Worm (Caenorhabditis elegans) whole organism, L2 larva: ENCODE measurements around the gene R07C12.1.

Source experiments
- F13H6.1 ChIP-seq: sonication (generic microtip); optimal IDR thresholded peaks from 2 replicates; lab custom pipeline; 2016; ENCODE audit warnings: missing genetic modification characterization, missing compliant biosample characterization
- R02D3.7 ChIP-seq: fragments of 150-350 bp; optimal IDR thresholded peaks from 2 replicates; lab custom pipeline; 2014; ENCODE audit warnings: missing biosample characterization, missing genetic modification characterization
- Y55F3AM.14 ChIP-seq: fragments of 200-800 bp; sonication (Bioruptor generic); optimal IDR thresholded peaks from 2 replicates; lab custom pipeline; 2018; ENCODE audit warnings: mild to moderate bottlenecking, missing genetic modification characterization, missing compliant biosample characterization
- ZK546.5 ChIP-seq: sonication (generic microtip); optimal IDR thresholded peaks from 2 replicates; lab custom pipeline; 2017; ENCODE audit warnings: missing biosample characterization, missing genetic modification characterization
- alr-1 ChIP-seq: fragments of 150-350 bp; optimal IDR thresholded peaks from 2 replicates; lab custom pipeline; 2014; ENCODE audit warnings: missing biosample characterization, missing genetic modification characterization
- ama-1 ChIP-seq: fragments of 150-350 bp; optimal IDR thresholded peaks from 2 replicates; lab custom pipeline; 2018; ENCODE audit warnings: inconsistent platforms
- blmp-1 ChIP-seq: sonication (generic microtip); optimal IDR thresholded peaks from 2 replicates; lab custom pipeline; 2017; ENCODE audit warnings: missing genetic modification characterization, mild to moderate bottlenecking, missing compliant biosample characterization, antibody characterized with exemption, moderate library complexity; ENCODE audit not compliant: insufficient read depth
- ceh-16 ChIP-seq: fragments of 150-350 bp; optimal IDR thresholded peaks from 2 replicates; lab custom pipeline; 2014; ENCODE audit warnings: missing biosample characterization, missing genetic modification characterization
- ceh-82 ChIP-seq: fragments of 150-350 bp; optimal IDR thresholded peaks from 2 replicates; lab custom pipeline; 2014; ENCODE audit warnings: missing biosample characterization, missing genetic modification characterization
- dmd-4 ChIP-seq: sonication (generic microtip); optimal IDR thresholded peaks from 2 replicates; lab custom pipeline; 2017; ENCODE audit warnings: missing biosample characterization, missing genetic modification characterization
- egl-27 ChIP-seq: sonication (generic microtip); optimal IDR thresholded peaks from 3 replicates; lab custom pipeline; 2017; ENCODE audit warnings: missing biosample characterization, missing genetic modification reagents, missing genetic modification characterization
- elt-1 ChIP-seq: fragments of 150-350 bp; optimal IDR thresholded peaks from 2 replicates; lab custom pipeline; 2014; ENCODE audit warnings: missing biosample characterization, missing genetic modification characterization
- fos-1 ChIP-seq: fragments of 150-350 bp; optimal IDR thresholded peaks from 2 replicates; lab custom pipeline; 2014; ENCODE audit warnings: missing biosample characterization, missing genetic modification characterization
- gmeb-1 ChIP-seq: fragments of 150-350 bp; optimal IDR thresholded peaks from 2 replicates; lab custom pipeline; 2014; ENCODE audit warnings: missing biosample characterization, missing genetic modification characterization
- lin-13 ChIP-seq: fragments of 150-350 bp; optimal IDR thresholded peaks from 2 replicates; lab custom pipeline; 2014; ENCODE audit warnings: missing biosample characterization, missing genetic modification reagents, missing genetic modification characterization
- lsy-2 ChIP-seq, 2 experiments: fragments of 150-350 bp in 1 of 2; sonication (generic microtip) in 1 of 2; optimal IDR thresholded peaks; 2 replicates each; lab custom pipeline; 2014 to 2017; ENCODE audit warnings: missing biosample characterization in 2 of 2, missing genetic modification characterization in 2 of 2
- mab-5 ChIP-seq: fragments of 150-350 bp; optimal IDR thresholded peaks from 2 replicates; lab custom pipeline; 2014; ENCODE audit warnings: missing biosample characterization, missing genetic modification characterization
- mbf-1 ChIP-seq: sonication (generic microtip); optimal IDR thresholded peaks from 2 replicates; lab custom pipeline; 2017; ENCODE audit warnings: missing biosample characterization, missing genetic modification characterization
- mdl-1 ChIP-seq, 2 experiments: fragments of 150-350 bp in 1 of 2; sonication (generic microtip) in 1 of 2; optimal IDR thresholded peaks; 2 replicates each; lab custom pipeline; 2017; ENCODE audit warnings: missing biosample characterization in 2 of 2, missing genetic modification characterization in 2 of 2
- nhr-10 ChIP-seq: sonication (generic microtip); optimal IDR thresholded peaks from 2 replicates; lab custom pipeline; 2017; ENCODE audit warnings: missing biosample characterization, missing genetic modification characterization
- nhr-12 ChIP-seq: fragments of 150-350 bp; optimal IDR thresholded peaks from 2 replicates; lab custom pipeline; 2014; ENCODE audit warnings: missing biosample characterization, missing genetic modification characterization
- nhr-129 ChIP-seq: fragments of 150-350 bp; optimal IDR thresholded peaks from 2 replicates; lab custom pipeline; 2014; ENCODE audit warnings: missing biosample characterization, missing genetic modification characterization
- nhr-21 ChIP-seq: fragments of 150-350 bp; optimal IDR thresholded peaks from 2 replicates; lab custom pipeline; 2014; ENCODE audit warnings: missing biosample characterization, missing genetic modification characterization
- nhr-237 ChIP-seq: fragments of 150-350 bp; optimal IDR thresholded peaks from 2 replicates; lab custom pipeline; 2014; ENCODE audit warnings: missing biosample characterization, missing genetic modification characterization
- nhr-25 ChIP-seq: fragments of 150-350 bp; sonication (generic microtip); optimal IDR thresholded peaks from 3 replicates; lab custom pipeline; 2014; ENCODE audit warnings: missing biosample characterization, missing genetic modification characterization
- nhr-6 ChIP-seq: fragments of 150-350 bp; optimal IDR thresholded peaks from 2 replicates; lab custom pipeline; 2014; ENCODE audit warnings: missing biosample characterization, missing genetic modification characterization
- nhr-77 ChIP-seq: fragments of 150-350 bp; optimal IDR thresholded peaks from 2 replicates; lab custom pipeline; 2014; ENCODE audit warnings: missing biosample characterization, missing genetic modification characterization
- peb-1 ChIP-seq: fragments of 150-350 bp; optimal IDR thresholded peaks from 2 replicates; lab custom pipeline; 2014; ENCODE audit warnings: missing biosample characterization, missing genetic modification characterization
- sem-4 ChIP-seq: fragments of 150-350 bp; optimal IDR thresholded peaks from 2 replicates; lab custom pipeline; 2014; ENCODE audit warnings: missing biosample characterization, missing genetic modification reagents, missing genetic modification characterization
- sma-3 ChIP-seq: sonication (generic microtip); optimal IDR thresholded peaks from 2 replicates; lab custom pipeline; 2016; ENCODE audit warnings: missing genetic modification reagents, missing genetic modification characterization, missing compliant biosample characterization
- sma-9 ChIP-seq, 2 experiments: fragments of 150-350 bp in 1 of 2; sonication (generic microtip) in 1 of 2; optimal IDR thresholded peaks; 2 replicates each; lab custom pipeline; 2014 to 2016; ENCODE audit warnings: missing genetic modification characterization in 2 of 2, mild to moderate bottlenecking in 1 of 2, missing biosample characterization in 1 of 2, missing compliant biosample characterization in 1 of 2, missing genetic modification reagents in 1 of 2, moderate library complexity in 1 of 2
- unc-55 ChIP-seq: fragments of 150-350 bp; sonication (generic microtip); optimal IDR thresholded peaks from 3 replicates; lab custom pipeline; 2014; ENCODE audit warnings: missing biosample characterization, missing genetic modification reagents, missing genetic modification characterization
- unc-62 ChIP-seq: fragments of 150-350 bp; optimal IDR thresholded peaks from 2 replicates; lab custom pipeline; 2014; ENCODE audit warnings: missing biosample characterization, missing genetic modification reagents, missing genetic modification characterization
- ztf-1 ChIP-seq: fragments of 200-800 bp; sonication (Bioruptor generic); conservative IDR thresholded peaks from 2 replicates; pipeline ENCODE4 v1.3.6; 2022; ENCODE audit warnings: missing genetic modification characterization, missing compliant biosample characterization

The R07C12.1 gene

ce11 chrIV:4152143-4152542, at the start of gene R07C12.1, which contains the start of gene K08D10.10:
R07C12.1 (plus strand) TSS chrIV:4152456.
K08D10.10 (plus strand) TSS chrIV:4152235.
- TF ChIP-seq peb-1 (tag; lab: Kevin White, UChicago) (no peak), dmd-4 (no peak), lsy-2 (tag; optimal IDR thresholded peaks at IDR 0.05; lab: Kevin White, UChicago) (no peak), Y55F3AM.14 (GFP tag; lab: Kevin White, UChicago) (no peak), elt-1 (tag; lab: Kevin White, UChicago) (no peak), fos-1 (tag; lab: Kevin White, UChicago) (peak; percentile 69), ZK546.5 (tag; lab: Kevin White, UChicago) (no peak)

- TF ChIP-seq nhr-129 = no peak
- no peak for TF ChIP-seq nhr-6 (tag; lab: Kevin White, UChicago)
- no peak for TF ChIP-seq nhr-12 (tag; lab: Kevin White, UChicago)
- TF ChIP-seq sma-9 (GFP tag; optimal IDR thresholded peaks at IDR 0.05; lab: Kevin White, UChicago) = no peak
- no peak for TF ChIP-seq sma-9 (tag; optimal IDR thresholded peaks at IDR 0.05; lab: Kevin White, UChicago)
- no peak for TF ChIP-seq gmeb-1 (tag; lab: Kevin White, UChicago)
- no peak for TF ChIP-seq Y55F3AM.14 (GFP tag; lab: Kevin White, UChicago)
- no peak for TF ChIP-seq egl-27 (tag; lab: Kevin White, UChicago)
- no peak for TF ChIP-seq elt-1 (tag; lab: Kevin White, UChicago)
- no peak for TF ChIP-seq fos-1 (tag; lab: Kevin White, UChicago)
Observed at ce11 chrIV:4102720-4103119, 49.5 kb upstream of the R07C12.1 start, which contains the start of gene ubc-1. ubc-1 (plus strand) TSS chrIV:4103020.

- no peak for TF ChIP-seq nhr-21 (tag; lab: Kevin White, UChicago)
- no peak for TF ChIP-seq lsy-2 (tag; optimal IDR thresholded peaks at IDR 0.05; lab: Kevin White, UChicago)
- TF ChIP-seq nhr-77 = no peak
- no peak for TF ChIP-seq mdl-1 (tag; optimal IDR thresholded peaks at IDR 0.05; lab: Kevin White, UChicago)
- TF ChIP-seq blmp-1 (tag; lab: Kevin White, UChicago) = no peak
- no peak for TF ChIP-seq alr-1
- TF ChIP-seq nhr-6 (tag; lab: Kevin White, UChicago) = no peak
Observed at ce11 chrIV:4108767-4109166, 43.5 kb upstream of the R07C12.1 start, which contains the start of gene C35B1.7. C35B1.7 (plus strand) TSS chrIV:4109067.

- no peak for TF ChIP-seq mab-5 (tag; lab: Kevin White, UChicago)
- no peak for TF ChIP-seq ceh-16 (tag; lab: Kevin White, UChicago)
- no peak for TF ChIP-seq R02D3.7 (tag; lab: Kevin White, UChicago)
- no peak for TF ChIP-seq ama-1 (lab: Kevin White, UChicago)
- TF ChIP-seq lin-13 (GFP tag; lab: Kevin White, UChicago) = no peak
Observed at ce11 chrIV:4112387-4112786, 39.9 kb upstream of the R07C12.1 start, which contains the start of gene F49F1.14. F49F1.14 (minus strand) TSS chrIV:4112487.

ce11 chrIV:4114526-4114925, 37.7 kb upstream of the R07C12.1 start, which contains the start of gene F49F1.15:
F49F1.15 (minus strand) TSS chrIV:4114626.
- TF ChIP-seq ztf-1 (GFP tag; lab: Robert Waterston, UW) (no peak), mbf-1 (tag; lab: Kevin White, UChicago) (no peak), blmp-1 (tag; lab: Kevin White, UChicago) (no peak), fos-1 (tag; lab: Kevin White, UChicago) (no peak), peb-1 (tag; lab: Kevin White, UChicago) (no peak), elt-1 (tag; lab: Kevin White, UChicago) (no peak), nhr-25 (no peak), nhr-129 (no peak), unc-55 (no peak), sem-4 (tag; lab: Kevin White, UChicago) (no peak), sma-3 (GFP tag; lab: Kevin White, UChicago) (no peak), alr-1 (no peak), gmeb-1 (tag; lab: Kevin White, UChicago) (no peak), ceh-82 (tag; lab: Kevin White, UChicago) (no peak), R02D3.7 (tag; lab: Kevin White, UChicago) (no peak)

ce11 chrIV:4115634-4116033, 36.6 kb upstream of the R07C12.1 start, which contains the start of the genes F49F1.4 and F49F1.2:
F49F1.4 (minus strand) TSS chrIV:4115734.
F49F1.2 (plus strand) TSS chrIV:4115943.
- TF ChIP-seq nhr-21 (tag; lab: Kevin White, UChicago) = no peak
- TF ChIP-seq nhr-237 = no peak
- no peak for TF ChIP-seq ceh-16 (tag; lab: Kevin White, UChicago)
- TF ChIP-seq unc-62 (GFP tag; lab: Kevin White, UChicago) = no peak
- no peak for TF ChIP-seq nhr-77
- TF ChIP-seq nhr-10 = no peak
- no peak for TF ChIP-seq mab-5 (tag; lab: Kevin White, UChicago)
- TF ChIP-seq unc-55 = no peak
- TF ChIP-seq F13H6.1 (tag; lab: Kevin White, UChicago) = no peak
